Fruit fly (Drosophila melanogaster) whole organism, embryonic: ENCODE results near the gene P5CDh2.

Source experiments
- CG10147 ChIP-seq: fragments of 200-800 bp; sonication (Bioruptor generic); optimal IDR thresholded peaks from 2 replicates; lab custom pipeline; 2019; ENCODE audit warnings: missing biosample characterization, mild to moderate bottlenecking, missing genetic modification characterization, moderate library complexity
- CG31388 ChIP-seq: fragments of 200-800 bp; sonication (Bioruptor generic); optimal IDR thresholded peaks from 2 replicates; lab custom pipeline; 2016; ENCODE audit warnings: missing biosample characterization, missing genetic modification characterization
- Ssrp ChIP-seq: fragments of 200-800 bp; sonication (Bioruptor generic); optimal IDR thresholded peaks from 2 replicates; lab custom pipeline; 2018; ENCODE audit warnings: missing biosample characterization, mild to moderate bottlenecking, missing genetic modification characterization, moderate library complexity

dm6 chr3R:21855469-21855826 lies 22.3 kb upstream of the P5CDh2 start:
- TF ChIP-seq Ssrp (tag; lab: Kevin White, UChicago), result no peak
- no peak for TF ChIP-seq CG31388 (GFP tag; lab: Kevin White, UChicago)
- TF ChIP-seq CG10147 (GFP tag; lab: Kevin White, UChicago), result no peak
